Fruit fly (Drosophila melanogaster): ENCODE results near the gene Brd.

DNA sequence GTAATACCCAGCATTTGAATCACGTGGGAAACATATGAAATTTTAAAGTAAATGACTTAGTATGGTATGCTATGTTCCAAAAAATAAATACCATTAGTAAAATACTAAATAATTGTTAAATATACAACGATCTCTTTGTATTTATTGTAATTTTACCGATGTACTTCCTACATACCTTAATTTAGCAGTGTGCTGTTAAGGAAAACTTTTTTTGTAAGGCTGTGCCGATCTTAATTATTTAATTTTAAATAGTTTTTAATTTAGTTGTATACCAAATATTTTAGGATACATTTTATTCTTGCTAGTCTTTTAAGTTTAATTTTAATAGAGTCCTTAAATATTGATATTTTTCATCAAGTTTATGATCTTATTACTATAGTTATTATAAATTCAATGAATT, 3.9 kb upstream of the Brd start:
- TF ChIP-seq Myc (optimal IDR thresholded peaks at IDR 0.05): no peak
- TF ChIP-seq h (optimal IDR thresholded peaks at IDR 0.05): no peak
- no peak for TF ChIP-seq Sin3A (optimal IDR thresholded peaks at IDR 0.05)
- TF ChIP-seq insv (optimal IDR thresholded peaks at IDR 0.05): no peak

Data from Kc167 (cell line).